Worm (Caenorhabditis elegans) whole organism, midembryonic: Measurements from ENCODE around the gene F48G7.4.

Source experiments
- flt-1 ChIP-seq: fragments of 200-800 bp; sonication (Bioruptor generic); IDR thresholded peaks from 2 replicates; pipeline ENCODE4 v1.3.6; 2022; ENCODE audit warnings: missing genetic modification characterization, missing compliant biosample characterization
- ref-1 ChIP-seq: fragments of 200-800 bp; sonication (Bioruptor generic); conservative IDR thresholded peaks from 2 replicates; pipeline ENCODE4 v1.3.6; 2022; ENCODE audit warnings: missing genetic modification reagents, missing genetic modification characterization, missing compliant biosample characterization
- ztf-29 ChIP-seq: fragments of 200-800 bp; sonication (Bioruptor generic); IDR thresholded peaks from 2 replicates; pipeline ENCODE4 v1.3.6; 2022; ENCODE audit warnings: missing genetic modification reagents, missing genetic modification characterization, missing compliant biosample characterization

DNA sequence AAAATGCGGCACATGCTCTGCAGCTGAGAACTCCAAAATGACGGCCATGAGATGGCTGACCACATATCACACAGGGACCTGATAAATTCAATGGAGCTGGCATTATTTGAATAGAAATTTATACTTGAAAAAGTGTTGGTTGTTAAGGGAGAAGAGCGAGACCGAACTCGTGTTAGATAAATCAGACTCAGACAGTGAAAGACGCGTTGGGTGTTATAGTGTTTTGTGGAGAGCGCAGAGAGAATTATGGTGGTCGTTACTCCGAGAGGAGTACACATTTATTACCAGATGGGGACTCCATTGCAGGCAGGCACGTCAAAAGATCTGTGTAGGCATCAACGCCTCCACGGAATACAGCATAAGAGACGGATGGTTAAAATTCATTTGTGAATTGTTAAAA, 23.5 kb downstream of the F48G7.4 start, which contains the start of gene nhr-190:
- no peak for TF ChIP-seq ztf-29
- TF ChIP-seq ref-1 = no peak
- no peak for TF ChIP-seq flt-1
